Fruit fly (Drosophila melanogaster): ENCODE data around the gene kuz.

Gene kuz

dm6 chr2L:13513331-13514261 lies 36.3 kb upstream of the kuz start (continued):
- peak; percentile 33 for TF ChIP-seq sqz (GFP tag; optimal IDR thresholded peaks at IDR 0.05)
- TF ChIP-seq ap (GFP tag; IDR thresholded peaks at IDR 0.05): peak; percentile 64
- peak; percentile 64 for TF ChIP-seq Aef1 (GFP tag; IDR thresholded peaks at IDR 0.05)
- peak; percentile 65 for TF ChIP-seq CG31441 (GFP tag; IDR thresholded peaks at IDR 0.05)
- TF ChIP-seq CG3995 (GFP tag; optimal IDR thresholded peaks at IDR 0.05): no peak
- peak; percentile 70 for TF ChIP-seq CG9437 (GFP tag; optimal IDR thresholded peaks at IDR 0.05)
- peak; percentile 61; the same call in 1 of the 2 replicates for TF ChIP-seq seq (GFP tag; IDR thresholded peaks at IDR 0.05)
- peak; percentile 90; the same call in 2 of the 4 replicates for TF ChIP-seq chinmo (GFP tag; IDR thresholded peaks at IDR 0.05; ENCODE audit: partially characterized antibody)
- no peak for TF ChIP-seq pros (GFP tag; optimal IDR thresholded peaks at IDR 0.05)
- TF ChIP-seq CG15696 (tag; optimal IDR thresholded peaks at IDR 0.05): peak; percentile 15
- TF ChIP-seq br (optimal IDR thresholded peaks at IDR 0.05): no peak
- peak; percentile 57; the same call in 2 of the 3 replicates for TF ChIP-seq Dbx (GFP tag; IDR thresholded peaks at IDR 0.05)
- TF ChIP-seq sisA (GFP tag; IDR thresholded peaks at IDR 0.05): peak; percentile 68
- TF ChIP-seq stwl (tag; optimal IDR thresholded peaks at IDR 0.05): no peak
- TF ChIP-seq wek (GFP tag; optimal IDR thresholded peaks at IDR 0.05): peak; percentile 44
- TF ChIP-seq psq (GFP tag; optimal IDR thresholded peaks at IDR 0.05): peak; percentile 35
- TF ChIP-seq HLH3B (GFP tag; IDR thresholded peaks at IDR 0.05): peak; percentile 57
- TF ChIP-seq CG12744 (GFP tag; optimal IDR thresholded peaks at IDR 0.05): no peak
- TF ChIP-seq CG7786 (GFP tag; optimal IDR thresholded peaks at IDR 0.05): peak; percentile 77
- peak; percentile 99 for TF ChIP-seq CG4707 (GFP tag; optimal IDR thresholded peaks at IDR 0.05)
- peak; percentile 11 for TF ChIP-seq pb (GFP tag; optimal IDR thresholded peaks at IDR 0.05)
- TF ChIP-seq CG14050 (GFP tag; IDR thresholded peaks at IDR 0.05): peak; percentile 58; the same call in 2 of the 3 replicates
- TF ChIP-seq CG32532 (GFP tag; IDR thresholded peaks at IDR 0.05): peak; percentile 83
- no peak for TF ChIP-seq Dp (GFP tag; optimal IDR thresholded peaks at IDR 0.05)
- TF ChIP-seq en (GFP tag; optimal IDR thresholded peaks at IDR 0.05): no peak
- TF ChIP-seq CG10147 (GFP tag; optimal IDR thresholded peaks at IDR 0.05): peak; percentile 14
- peak; percentile 40 for TF ChIP-seq Bteb2 (GFP tag; optimal IDR thresholded peaks at IDR 0.05)
- TF ChIP-seq tgo (GFP tag; IDR thresholded peaks at IDR 0.05): peak; percentile 63; the same call in 2 of the 3 replicates
- no peak for TF ChIP-seq CkIIα-i1 (GFP tag; IDR thresholded peaks at IDR 0.05)
- 0 out of 2 replicates have a peak, but pooled peaks have one; percentile 24 for TF ChIP-seq GATAe (GFP tag; conservative IDR thresholded peaks at IDR 0.05)
- TF ChIP-seq CG6254 (GFP tag; optimal IDR thresholded peaks at IDR 0.05): no peak
- no peak for TF ChIP-seq salm (tag; optimal IDR thresholded peaks at IDR 0.05)
- TF ChIP-seq cg (GFP tag; optimal IDR thresholded peaks at IDR 0.05): peak; percentile 54
- TF ChIP-seq exex (tag; optimal IDR thresholded peaks at IDR 0.05): no peak
- peak; percentile 28 for TF ChIP-seq CG6683 (GFP tag; optimal IDR thresholded peaks at IDR 0.05)
- TF ChIP-seq CG17612 (GFP tag; IDR thresholded peaks at IDR 0.05): peak; percentile 56
- no peak; the same call in 1 of the 2 replicates for TF ChIP-seq Ravus (GFP tag; IDR thresholded peaks at IDR 0.05)
- TF ChIP-seq gem (tag; optimal IDR thresholded peaks at IDR 0.05): peak; percentile 69
- peak; percentile 84 for TF ChIP-seq ci (GFP tag; IDR thresholded peaks at IDR 0.05)
- no peak; the same call in 2 of the 3 replicates for TF ChIP-seq gce (GFP tag; IDR thresholded peaks at IDR 0.05)
- TF ChIP-seq kah (GFP tag; optimal IDR thresholded peaks at IDR 0.05): peak; percentile 23
- no peak for TF ChIP-seq Hand (GFP tag; optimal IDR thresholded peaks at IDR 0.05)
- TF ChIP-seq Ptx1 (GFP tag; IDR thresholded peaks at IDR 0.05): peak; percentile 70
- TF ChIP-seq Sox100B (GFP tag; optimal IDR thresholded peaks at IDR 0.05): peak; percentile 60
- peak; percentile 61; the same call in 2 of the 3 replicates for TF ChIP-seq CG34422 (GFP tag; IDR thresholded peaks at IDR 0.05)
- TF ChIP-seq CG18599 (GFP tag; optimal IDR thresholded peaks at IDR 0.05): peak; percentile 44
- TF ChIP-seq Optix (GFP tag; IDR thresholded peaks at IDR 0.05): peak; percentile 60; the same call in 2 of the 3 replicates
- peak; percentile 69 for TF ChIP-seq lbe (GFP tag; optimal IDR thresholded peaks at IDR 0.05)
- no peak for TF ChIP-seq CG12942 (GFP tag; optimal IDR thresholded peaks at IDR 0.05)
